Worm (Caenorhabditis elegans) whole organism, L4 larva: ENCODE data around the gene T02G5.7.

Experiments
- F26F4.8 ChIP-seq: fragments of 200-800 bp; sonication (Bioruptor generic); conservative IDR thresholded peaks from 2 replicates; pipeline ENCODE4 v1.3.6; 2022; ENCODE audit warnings: missing genetic modification characterization, missing compliant biosample characterization
- T20F7.1 ChIP-seq: fragments of 200-800 bp; sonication (Bioruptor generic); optimal IDR thresholded peaks from 2 replicates; lab custom pipeline; 2018; ENCODE audit warnings: mild to moderate bottlenecking, missing genetic modification characterization, missing compliant biosample characterization
- Y105C5A.15 ChIP-seq: fragments of 200-800 bp; sonication (Bioruptor generic); IDR thresholded peaks from 2 replicates; pipeline ENCODE4 v1.3.6; 2022; ENCODE audit warnings: missing genetic modification characterization, missing compliant biosample characterization
- Y75B8A.6 ChIP-seq: fragments of 200-800 bp; sonication (Bioruptor generic); IDR thresholded peaks from 2 replicates; pipeline ENCODE4 v1.3.6; 2022; ENCODE audit warnings: missing genetic modification reagents, missing genetic modification characterization, missing compliant biosample characterization
- ZK337.2 ChIP-seq: fragments of 200-800 bp; sonication (Bioruptor generic); IDR thresholded peaks from 2 replicates; pipeline ENCODE4 v1.3.6; 2022; ENCODE audit warnings: missing genetic modification reagents, missing genetic modification characterization, missing compliant biosample characterization
- ZK546.5 ChIP-seq, 2 experiments: sonication (generic microtip); optimal IDR thresholded peaks; 2 replicates each; lab custom pipeline; 2017; ENCODE audit warnings: missing biosample characterization in 2 of 2, missing genetic modification characterization in 2 of 2
- ama-1 ChIP-seq: fragments of 150-350 bp; optimal IDR thresholded peaks from 2 replicates; lab custom pipeline; 2014; ENCODE audit warnings: inconsistent platforms, mixed read lengths
- arid-1 ChIP-seq: fragments of 200-800 bp; sonication (Bioruptor generic); conservative IDR thresholded peaks from 2 replicates; pipeline ENCODE4 v1.3.6; 2022; ENCODE audit warnings: missing genetic modification reagents, missing genetic modification characterization, missing compliant biosample characterization
- attf-4 ChIP-seq: sonication (generic microtip); optimal IDR thresholded peaks from 3 replicates; lab custom pipeline; 2017; ENCODE audit warnings: missing biosample characterization, missing genetic modification characterization
- ceh-28 ChIP-seq: fragments of 150-350 bp; optimal IDR thresholded peaks from 2 replicates; lab custom pipeline; 2014; ENCODE audit warnings: missing biosample characterization, missing genetic modification reagents, missing genetic modification characterization
- ceh-44 ChIP-seq: fragments of 200-800 bp; sonication (Bioruptor generic); IDR thresholded peaks from 2 replicates; pipeline ENCODE4 v1.3.6; 2022; ENCODE audit warnings: missing genetic modification reagents, missing genetic modification characterization, missing compliant biosample characterization
- ceh-82 ChIP-seq: sonication (generic microtip); optimal IDR thresholded peaks from 2 replicates; lab custom pipeline; 2017; ENCODE audit warnings: missing biosample characterization, missing genetic modification characterization
- daf-8 ChIP-seq: fragments of 200-800 bp; sonication (Bioruptor generic); IDR thresholded peaks from 2 replicates; pipeline ENCODE4 v1.3.6; 2022; ENCODE audit warnings: missing genetic modification characterization, missing compliant biosample characterization
- dmd-8 ChIP-seq: fragments of 200-800 bp; sonication (Bioruptor generic); IDR thresholded peaks from 2 replicates; pipeline ENCODE4 v1.3.6; 2022; ENCODE audit warnings: missing genetic modification characterization, missing compliant biosample characterization
- dpl-1 ChIP-seq: fragments of 150-350 bp; optimal IDR thresholded peaks from 2 replicates; lab custom pipeline; 2014; ENCODE audit warnings: missing biosample characterization, missing genetic modification reagents, missing genetic modification characterization
- dve-1 ChIP-seq: sonication (generic microtip); optimal IDR thresholded peaks from 2 replicates; lab custom pipeline; 2017; ENCODE audit warnings: antibody characterized with exemption, mild to moderate bottlenecking, missing genetic modification characterization, missing compliant biosample characterization; ENCODE audit not compliant: insufficient read depth
- egl-27 ChIP-seq: sonication (generic microtip); optimal IDR thresholded peaks from 3 replicates; lab custom pipeline; 2017; ENCODE audit warnings: missing biosample characterization, missing genetic modification reagents, missing genetic modification characterization
- egl-43 ChIP-seq: fragments of 200-800 bp; sonication (Bioruptor generic); IDR thresholded peaks from 2 replicates; pipeline ENCODE4 v1.3.6; 2022; ENCODE audit warnings: missing genetic modification reagents, missing genetic modification characterization, missing compliant biosample characterization
- hlh-11 ChIP-seq: fragments of 200-800 bp; sonication (Bioruptor generic); optimal IDR thresholded peaks from 2 replicates; lab custom pipeline; 2018; ENCODE audit warnings: mild to moderate bottlenecking, missing genetic modification characterization, missing compliant biosample characterization
- hlh-30 ChIP-seq: sonication (generic microtip); optimal IDR thresholded peaks from 2 replicates; lab custom pipeline; 2017; ENCODE audit warnings: antibody characterized with exemption, mild to moderate bottlenecking, missing genetic modification characterization, missing compliant biosample characterization; ENCODE audit not compliant: insufficient read depth
- jun-1 ChIP-seq: fragments of 150-350 bp; optimal IDR thresholded peaks from 2 replicates; lab custom pipeline; 2014; ENCODE audit warnings: missing biosample characterization, missing genetic modification reagents, missing genetic modification characterization
- lim-7 ChIP-seq: fragments of 200-800 bp; sonication (Bioruptor generic); IDR thresholded peaks from 2 replicates; pipeline ENCODE4 v1.3.6; 2022; ENCODE audit warnings: missing genetic modification characterization, missing compliant biosample characterization
- lin-1 ChIP-seq: fragments of 200-800 bp; sonication (Bioruptor generic); IDR thresholded peaks from 2 replicates; pipeline ENCODE4 v1.3.6; 2022; ENCODE audit warnings: missing genetic modification reagents, missing genetic modification characterization, missing compliant biosample characterization
- lin-15B ChIP-seq: fragments of 150-350 bp; sonication (generic microtip); optimal IDR thresholded peaks from 3 replicates; lab custom pipeline; 2014; ENCODE audit warnings: missing biosample characterization, missing genetic modification characterization
- lin-29 ChIP-seq: fragments of 200-800 bp; sonication (Bioruptor generic); IDR thresholded peaks from 2 replicates; pipeline ENCODE4 v1.3.6; 2022; ENCODE audit warnings: missing genetic modification reagents, missing genetic modification characterization, missing compliant biosample characterization
- lin-38 ChIP-seq: fragments of 200-800 bp; sonication (Bioruptor generic); IDR thresholded peaks from 2 replicates; pipeline ENCODE4 v1.3.6; 2022; ENCODE audit warnings: missing genetic modification reagents, missing genetic modification characterization, missing compliant biosample characterization
- lin-39 ChIP-seq: fragments of 150-350 bp; optimal IDR thresholded peaks from 2 replicates; lab custom pipeline; 2014; ENCODE audit warnings: missing biosample characterization, missing genetic modification reagents, missing genetic modification characterization
- lir-3 ChIP-seq: sonication (generic microtip); optimal IDR thresholded peaks from 2 replicates; lab custom pipeline; 2016; ENCODE audit warnings: mild to moderate bottlenecking, missing genetic modification characterization, missing compliant biosample characterization
- lsy-2 ChIP-seq, 2 experiments: fragments of 150-350 bp in 1 of 2; sonication (generic microtip) in 1 of 2; optimal IDR thresholded peaks; 2 replicates each; lab custom pipeline; 2014 to 2017; ENCODE audit warnings: missing biosample characterization in 2 of 2, missing genetic modification characterization in 2 of 2
- madf-5 ChIP-seq, 2 experiments: fragments of 200-800 bp; sonication (Bioruptor generic); IDR thresholded peaks; 2 replicates each; pipeline ENCODE4 v1.3.6; 2022; ENCODE audit warnings: missing compliant biosample characterization in 2 of 2, missing genetic modification characterization in 2 of 2
- mdt-29 ChIP-seq: fragments of 200-800 bp; sonication (Bioruptor generic); IDR thresholded peaks from 2 replicates; pipeline ENCODE4 v1.3.6; 2022; ENCODE audit warnings: missing genetic modification reagents, missing genetic modification characterization, missing compliant biosample characterization
- mes-2 ChIP-seq: sonication (generic microtip); optimal IDR thresholded peaks from 2 replicates; lab custom pipeline; 2016; ENCODE audit warnings: missing genotype, mild to moderate bottlenecking, missing genetic modification characterization, missing compliant biosample characterization; ENCODE audit not compliant: poor library complexity, severe bottlenecking
- nhr-41 ChIP-seq: fragments of 200-800 bp; sonication (Bioruptor generic); IDR thresholded peaks from 2 replicates; pipeline ENCODE4 v1.3.6; 2022; ENCODE audit warnings: missing genetic modification reagents, missing genetic modification characterization, missing compliant biosample characterization
- nhr-6 ChIP-seq: fragments of 150-350 bp; optimal IDR thresholded peaks from 2 replicates; lab custom pipeline; 2014; ENCODE audit warnings: missing biosample characterization, missing genetic modification characterization
- nhr-76 ChIP-seq: fragments of 150-350 bp; optimal IDR thresholded peaks from 2 replicates; lab custom pipeline; 2014; ENCODE audit warnings: missing biosample characterization, missing genetic modification characterization
- pqm-1 ChIP-seq: sonication (generic microtip); optimal IDR thresholded peaks from 2 replicates; lab custom pipeline; 2017; ENCODE audit warnings: missing biosample characterization, missing genetic modification characterization
- saeg-2 ChIP-seq: fragments of 200-800 bp; sonication (Bioruptor generic); IDR thresholded peaks from 2 replicates; pipeline ENCODE4 v1.3.6; 2022; ENCODE audit warnings: missing genetic modification reagents, missing genetic modification characterization, missing compliant biosample characterization
- sdz-12 ChIP-seq: fragments of 200-800 bp; sonication (Bioruptor generic); optimal IDR thresholded peaks from 2 replicates; lab custom pipeline; 2018; ENCODE audit warnings: mild to moderate bottlenecking, missing genetic modification characterization, missing compliant biosample characterization
- set-16 ChIP-seq: fragments of 200-800 bp; sonication (Bioruptor generic); IDR thresholded peaks from 2 replicates; pipeline ENCODE4 v1.3.6; 2022; ENCODE audit warnings: missing genetic modification reagents, missing genetic modification characterization, missing compliant biosample characterization
- snpc-1.2 ChIP-seq: fragments of 200-800 bp; sonication (Bioruptor generic); IDR thresholded peaks from 2 replicates; pipeline ENCODE4 v1.3.6; 2022; ENCODE audit warnings: missing genetic modification reagents, missing genetic modification characterization, missing compliant biosample characterization
- spr-1 ChIP-seq: sonication (generic microtip); optimal IDR thresholded peaks from 2 replicates; lab custom pipeline; 2016; ENCODE audit warnings: mild to moderate bottlenecking, missing genetic modification characterization, missing compliant biosample characterization
- tag-97 ChIP-seq: fragments of 200-800 bp; sonication (Bioruptor generic); IDR thresholded peaks from 2 replicates; pipeline ENCODE4 v1.3.6; 2022; ENCODE audit warnings: missing genetic modification characterization, missing compliant biosample characterization
- unc-130 ChIP-seq: sonication (generic microtip); optimal IDR thresholded peaks from 2 replicates; lab custom pipeline; 2016; ENCODE audit warnings: missing genetic modification reagents, missing genetic modification characterization, missing compliant biosample characterization
- unc-62 ChIP-seq, 3 experiments: fragments of 150-350 bp in 1 of 3; sonication (generic microtip); optimal IDR thresholded peaks in 2 of 3; peaks in 1 of 3; 1 replicate in 1 of 3; 2 replicates in 2 of 3; lab custom pipeline; 2014 to 2017; ENCODE audit warnings: missing biosample characterization in 3 of 3, missing genetic modification characterization in 3 of 3, missing genetic modification reagents in 3 of 3, missing genotype in 1 of 3
- zag-1 ChIP-seq: fragments of 150-350 bp; optimal IDR thresholded peaks from 2 replicates; lab custom pipeline; 2014; ENCODE audit warnings: missing biosample characterization, missing genetic modification characterization
- ztf-7 ChIP-seq: fragments of 150-350 bp; optimal IDR thresholded peaks from 2 replicates; lab custom pipeline; 2014; ENCODE audit warnings: missing biosample characterization, missing genetic modification characterization

T02G5.7 gene

ce11 chrII:7042090-7042489, 33.3 kb upstream of the T02G5.7 start (continued):
- TF ChIP-seq lim-7 (GFP tag; lab: Robert Waterston, UW) (peak; percentile 79), madf-5 (GFP tag; IDR thresholded peaks at IDR 0.05; lab: Robert Waterston, UW) (peak; percentile 38 to 92; a peak in 3 of 4 replicates), dmd-8 (GFP tag; lab: Robert Waterston, UW) (peak; percentile 96), lin-1 (GFP tag; lab: Robert Waterston, UW) (peak; percentile 58; the same call in 1 of the 2 replicates), nhr-41 (GFP tag; lab: Robert Waterston, UW) (peak; percentile 60; the same call in 1 of the 2 replicates)

ce11 chrII:7049470-7049869, 25.9 kb upstream of the T02G5.7 start:
- TF ChIP-seq ztf-7 (tag; lab: Kevin White, UChicago) (no peak), lin-29 (GFP tag; lab: Robert Waterston, UW) (no peak), lin-39 (tag; lab: Kevin White, UChicago) (no peak), unc-62 (GFP tag; optimal IDR thresholded peaks at IDR 0.05 in 1 of 2; lab: Kevin White, UChicago) (peak in 1 of 2 experiments; percentile 19), unc-62 (tag; optimal IDR thresholded peaks at IDR 0.05; lab: Kevin White, UChicago) (no peak), hlh-11 (tag; lab: Kevin White, UChicago) (no peak), Y105C5A.15 (no peak), arid-1 (GFP tag; lab: Robert Waterston, UW) (no peak), lim-7 (GFP tag; lab: Robert Waterston, UW) (0 out of 2 replicates have a peak, but pooled peaks have one; percentile 10), snpc-1.2 (GFP tag; lab: Robert Waterston, UW) (no peak), egl-43 (peak; percentile 72), lin-15B (tag; lab: Kevin White, UChicago) (no peak), nhr-76 (no peak), set-16 (GFP tag; lab: Robert Waterston, UW) (peak; percentile 78), lin-38 (GFP tag; lab: Robert Waterston, UW) (peak; percentile 35; the same call in 1 of the 2 replicates)

DNA sequence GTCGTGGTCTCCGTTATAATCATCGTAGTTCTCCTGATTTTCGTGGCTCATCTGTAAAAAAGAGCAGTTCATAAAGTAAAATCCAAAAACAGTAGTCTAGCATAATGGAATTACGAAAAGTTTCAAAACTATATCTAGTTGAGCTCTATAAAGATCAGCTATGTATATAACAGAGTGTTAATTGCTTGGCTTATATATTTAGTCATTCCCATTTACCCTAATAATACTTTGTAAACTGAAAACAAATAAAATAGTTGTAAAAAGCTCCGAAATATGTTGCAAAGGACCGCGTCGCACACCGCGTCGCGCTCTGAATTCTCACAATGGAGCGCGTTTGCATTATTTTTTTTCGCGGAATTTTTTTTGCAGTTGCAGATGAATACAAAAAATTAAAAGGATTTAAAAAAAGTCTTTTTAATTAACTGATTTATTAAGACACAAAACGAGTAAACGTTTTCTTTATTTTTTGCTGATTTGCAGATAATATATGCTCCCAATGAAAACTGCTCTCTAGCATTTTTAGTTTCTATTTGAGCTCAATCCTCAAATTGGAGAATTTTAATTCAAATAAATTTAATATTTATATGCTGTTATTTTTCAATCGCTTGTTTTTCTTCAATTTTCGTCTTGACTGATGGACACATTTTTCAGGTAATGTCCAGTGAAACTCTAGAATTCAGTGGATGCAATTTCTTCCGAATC, 25.2 kb upstream of the T02G5.7 start, which contains the start of the genes tcer-1 and ZK1127.5:
TSS of gene tcer-1 (minus strand) at position 51 of the 702 bp plus-strand sequence.
TSS of gene ZK1127.5 (plus strand) at position 652 of the 702 bp plus-strand sequence.
- TF ChIP-seq dve-1 (tag; lab: Kevin White, UChicago) (peak; percentile 50), ceh-44 (GFP tag; lab: Robert Waterston, UW) (no peak), daf-8 (GFP tag; lab: Robert Waterston, UW) (no peak), spr-1 (tag; lab: Kevin White, UChicago) (no peak), lsy-2 (tag; optimal IDR thresholded peaks at IDR 0.05; lab: Kevin White, UChicago) (peak in 1 of 2 experiments; percentile 83), ztf-7 (tag; lab: Kevin White, UChicago) (no peak), F26F4.8 (GFP tag; lab: Robert Waterston, UW) (no peak), hlh-30 (tag; lab: Kevin White, UChicago) (peak; percentile 36), ceh-82 (tag; lab: Kevin White, UChicago) (no peak), egl-27 (tag; lab: Kevin White, UChicago) (no peak), jun-1 (tag; lab: Kevin White, UChicago) (no peak), nhr-6 (tag; lab: Kevin White, UChicago) (peak; percentile 44), mdt-29 (GFP tag; lab: Robert Waterston, UW) (no peak), ama-1 (lab: Kevin White, UChicago) (no peak), sdz-12 (no peak), arid-1 (GFP tag; lab: Robert Waterston, UW) (no peak), lin-38 (GFP tag; lab: Robert Waterston, UW) (peak; percentile 96), saeg-2 (GFP tag; lab: Robert Waterston, UW) (no peak), Y75B8A.6 (no peak), dmd-8 (GFP tag; lab: Robert Waterston, UW) (no peak), ceh-28 (no peak), attf-4 (no peak), tag-97 (GFP tag; lab: Robert Waterston, UW) (no peak), dpl-1 (GFP tag; lab: Kevin White, UChicago) (peak; percentile 65), set-16 (GFP tag; lab: Robert Waterston, UW) (no peak), ZK546.5 (tag; optimal IDR thresholded peaks at IDR 0.05; lab: Kevin White, UChicago) (no peak), zag-1 (tag; lab: Kevin White, UChicago) (no peak), T20F7.1 (GFP tag; lab: Kevin White, UChicago) (peak; percentile 57), unc-130 (GFP tag; lab: Kevin White, UChicago) (peak; percentile 43), lir-3 (no peak), pqm-1 (tag; lab: Kevin White, UChicago) (no peak), ZK337.2 (GFP tag; lab: Robert Waterston, UW) (no peak), mes-2 (tag; lab: Kevin White, UChicago) (peak; percentile 68)
